Worm (Caenorhabditis elegans): ENCODE results near the gene Y39E4B.6.

The Y39E4B.6 gene

DNA sequence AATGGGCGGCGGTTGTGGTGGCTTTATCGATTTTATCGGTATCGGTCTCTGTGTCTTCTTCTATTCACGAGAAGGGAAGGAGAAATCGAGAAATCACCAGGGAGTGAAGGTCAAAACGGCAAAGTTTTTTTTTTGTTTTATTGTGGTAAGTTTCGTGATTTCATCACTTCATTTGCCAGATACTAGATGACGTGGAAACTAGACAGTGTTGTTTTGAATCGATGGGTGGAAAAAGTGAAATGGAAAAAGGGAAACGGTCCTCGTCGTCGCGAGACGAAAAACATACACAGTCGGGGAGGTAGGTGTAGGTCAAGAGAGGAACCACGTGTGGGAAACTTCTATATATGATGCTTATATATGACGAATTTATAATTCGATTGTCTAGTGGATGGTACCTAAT lies 30.5 kb downstream of the Y39E4B.6 start (continued):
- TF ChIP-seq nhr-47 (tag; optimal IDR thresholded peaks at IDR 0.05) (no peak), fkh-4 (tag; optimal IDR thresholded peaks at IDR 0.05; ENCODE audit: borderline replicate concordance) (no peak), nhr-76 (tag; optimal IDR thresholded peaks at IDR 0.05) (no peak), grh-1 (GFP tag; IDR thresholded peaks at IDR 0.05) (no peak), ceh-82 (tag; optimal IDR thresholded peaks at IDR 0.05) (no peak), zag-1 (tag; optimal IDR thresholded peaks at IDR 0.05) (no peak), unc-86 (tag; optimal IDR thresholded peaks at IDR 0.05) (no peak), nhr-77 (tag; optimal IDR thresholded peaks at IDR 0.05) (no peak), rnt-1 (tag; optimal IDR thresholded peaks at IDR 0.05) (no peak), Y116A8C.19 (tag; optimal IDR thresholded peaks at IDR 0.05; ENCODE audit: borderline replicate concordance) (no peak), ets-5 (GFP tag; IDR thresholded peaks at IDR 0.05) (no peak), unc-30 (tag; optimal IDR thresholded peaks at IDR 0.05) (no peak), tlp-1 (tag; optimal IDR thresholded peaks at IDR 0.05) (no peak), aha-1 (tag; optimal IDR thresholded peaks at IDR 0.05) (no peak), nhr-90 (tag; optimal IDR thresholded peaks at IDR 0.05; ENCODE audit: poor library complexity) (no peak), irx-1 (tag; optimal IDR thresholded peaks at IDR 0.05) (no peak), elt-3 (tag; optimal IDR thresholded peaks at IDR 0.05) (peak in 3 of 6 experiments; percentile 23 to 74 (median 35)), ceh-88 (GFP tag; IDR thresholded peaks at IDR 0.05) (no peak), fkh-10 (GFP tag; optimal IDR thresholded peaks at IDR 0.05) (no peak), ztf-11 (tag; optimal IDR thresholded peaks at IDR 0.05) (no peak), isw-1 (GFP tag; IDR thresholded peaks at IDR 0.05) (no peak), nhr-85 (tag) (peak; percentile 85), mdl-1 (tag; optimal IDR thresholded peaks at IDR 0.05) (peak in 1 of 2 experiments; percentile 41), tbx-2 (tag; optimal IDR thresholded peaks at IDR 0.05) (peak; percentile 8), aly-2 (tag; optimal IDR thresholded peaks at IDR 0.05) (no peak), fos-1 (tag; optimal IDR thresholded peaks at IDR 0.05) (no peak), lin-13 (GFP tag; optimal IDR thresholded peaks at IDR 0.05) (peak; percentile 20), unc-98 (GFP tag; IDR thresholded peaks at IDR 0.05) (no peak), unc-130 (tag; optimal IDR thresholded peaks at IDR 0.05) (no peak), sptf-1 (tag; optimal IDR thresholded peaks at IDR 0.05) (no peak), ama-1 (optimal IDR thresholded peaks at IDR 0.05) (no peak), lin-15B (tag; optimal IDR thresholded peaks at IDR 0.05) (no peak), ceh-90 (tag; optimal IDR thresholded peaks at IDR 0.05) (no peak), fkh-8 (tag; optimal IDR thresholded peaks at IDR 0.05) (no peak), swsn-7 (tag; optimal IDR thresholded peaks at IDR 0.05) (no peak), nhr-20 (tag; optimal IDR thresholded peaks at IDR 0.05) (peak; percentile 45), nhr-28 (tag; optimal IDR thresholded peaks at IDR 0.05) (no peak), lin-14 (GFP tag; optimal IDR thresholded peaks at IDR 0.05) (peak; percentile 73), blmp-1 (tag; optimal IDR thresholded peaks at IDR 0.05) (peak; percentile 98), nhr-237 (tag; optimal IDR thresholded peaks at IDR 0.05) (no peak), egl-27 (tag; optimal IDR thresholded peaks at IDR 0.05) (no peak), nhr-71 (tag; optimal IDR thresholded peaks at IDR 0.05) (peak; percentile 39), pqm-1 (tag; optimal IDR thresholded peaks at IDR 0.05) (no peak), egl-13 (tag; optimal IDR thresholded peaks at IDR 0.05) (no peak), vab-15 (tag; optimal IDR thresholded peaks at IDR 0.05) (no peak), ceh-8 (GFP tag; optimal IDR thresholded peaks at IDR 0.05) (no peak), ztf-4 (tag; optimal IDR thresholded peaks at IDR 0.05) (no peak), F16B12.6 (tag; optimal IDR thresholded peaks at IDR 0.05) (no peak), dsc-1 (tag; optimal IDR thresholded peaks at IDR 0.05) (no peak)

Data from whole organism, L1 larva.